Worm (Caenorhabditis elegans): ENCODE data around the gene lir-2.

ce11 chrII:7666338-7666737 lies 729 bp upstream of the lir-2 start:
- TF ChIP-seq med-1 (GFP tag; optimal IDR thresholded peaks at IDR 0.05; ENCODE audit: insufficient read depth): no peak
- no peak for TF ChIP-seq ztf-29 (GFP tag; IDR thresholded peaks at IDR 0.05)
